Worm (Caenorhabditis elegans) whole organism, L1 larva: Measurements from ENCODE around the gene ZC412.10.

ENCODE experiments used
- mep-1 ChIP-seq: fragments of 150-350 bp; optimal IDR thresholded peaks from 2 replicates; lab custom pipeline; 2014; ENCODE audit warnings: missing biosample characterization, missing genetic modification characterization
- nhr-12 ChIP-seq: sonication (generic microtip); optimal IDR thresholded peaks from 2 replicates; lab custom pipeline; 2017; ENCODE audit warnings: missing biosample characterization, missing genetic modification characterization
- nhr-19 ChIP-seq: fragments of 200-800 bp; sonication (Bioruptor generic); conservative IDR thresholded peaks from 2 replicates; pipeline ENCODE4 v1.3.6; 2022; ENCODE audit warnings: missing genetic modification characterization, missing compliant biosample characterization
- nhr-237 ChIP-seq: fragments of 150-350 bp; optimal IDR thresholded peaks from 2 replicates; lab custom pipeline; 2014; ENCODE audit warnings: missing biosample characterization, missing genetic modification characterization
- skn-1 ChIP-seq: fragments of 150-350 bp; optimal IDR thresholded peaks from 2 replicates; lab custom pipeline; 2014; ENCODE audit warnings: missing biosample characterization, missing genetic modification characterization
- snpc-4 ChIP-seq: fragments of 150-350 bp; optimal IDR thresholded peaks from 2 replicates; lab custom pipeline; 2014; ENCODE audit warnings: missing biosample characterization, missing genetic modification characterization

DNA sequence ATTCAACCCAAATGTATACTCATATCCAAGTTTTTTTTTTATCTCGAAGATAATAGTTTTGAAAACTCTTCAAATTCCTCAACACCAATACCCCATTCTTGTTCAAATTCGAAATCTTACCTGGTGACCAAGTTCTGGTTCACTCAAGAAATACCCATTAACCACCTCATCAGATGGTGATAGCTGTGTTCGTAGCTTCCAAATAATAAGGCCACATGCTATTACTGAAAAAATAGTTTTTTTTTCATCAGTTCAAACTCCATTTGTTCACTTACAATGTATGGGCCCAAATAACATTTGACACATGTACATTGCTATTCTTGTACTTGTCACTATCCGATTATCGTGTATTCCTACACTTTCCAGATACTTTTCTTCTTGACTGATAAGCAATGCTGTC is 30.8 kb upstream of the ZC412.10 start:
- TF ChIP-seq snpc-4 (tag; lab: Kevin White, UChicago), result no peak
- no peak for TF ChIP-seq mep-1 (tag; lab: Kevin White, UChicago)
- TF ChIP-seq skn-1 (tag; lab: Kevin White, UChicago), result no peak
- no peak for TF ChIP-seq nhr-237 (tag; lab: Kevin White, UChicago)
- no peak for TF ChIP-seq nhr-19 (GFP tag; lab: Robert Waterston, UW)
- TF ChIP-seq nhr-12 (tag; lab: Kevin White, UChicago), result no peak
